Fruit fly (Drosophila melanogaster) whole organism, embryonic: ENCODE measurements around the gene Sec63.

ENCODE experiments used
- Aef1 ChIP-seq: fragments of 200-800 bp; sonication (Bioruptor generic); IDR thresholded peaks from 3 replicates; pipeline ENCODE4 v1.3.6; 2022; ENCODE audit warnings: missing biosample characterization, missing genetic modification characterization
- B-H1 ChIP-seq: fragments of 200-800 bp; sonication (Bioruptor generic); IDR thresholded peaks from 3 replicates; pipeline ENCODE4 v1.3.6; 2022; ENCODE audit warnings: missing biosample characterization, missing genetic modification characterization
- Bdp1 ChIP-seq: fragments of 200-800 bp; sonication (Bioruptor generic); optimal IDR thresholded peaks from 3 replicates; lab custom pipeline; 2016; ENCODE audit warnings: missing biosample characterization, missing genetic modification characterization
- Bteb2 ChIP-seq: fragments of 200-800 bp; sonication (Bioruptor generic); optimal IDR thresholded peaks from 2 replicates; lab custom pipeline; 2016; ENCODE audit warnings: missing biosample characterization, missing genetic modification characterization
- CG10274 ChIP-seq: fragments of 200-800 bp; sonication (Bioruptor generic); optimal IDR thresholded peaks from 3 replicates; lab custom pipeline; 2017; ENCODE audit warnings: missing biosample characterization, mild to moderate bottlenecking, missing genetic modification characterization
- CG10543 ChIP-seq: fragments of 200-800 bp; sonication (Bioruptor generic); optimal IDR thresholded peaks from 3 replicates; lab custom pipeline; 2017; ENCODE audit warnings: missing biosample characterization, mild to moderate bottlenecking, missing genetic modification characterization, moderate library complexity
- CG10979 ChIP-seq: fragments of 200-800 bp; sonication (Bioruptor generic); optimal IDR thresholded peaks from 2 replicates; lab custom pipeline; 2018; ENCODE audit warnings: missing biosample characterization, mild to moderate bottlenecking, missing genetic modification characterization, moderate library complexity
- CG11085 ChIP-seq: fragments of 200-800 bp; sonication (Bioruptor generic); IDR thresholded peaks from 2 replicates; pipeline ENCODE4 v1.3.6; 2022; ENCODE audit warnings: missing biosample characterization, missing genetic modification characterization
- CG11696 ChIP-seq: fragments of 200-800 bp; sonication (Bioruptor generic); IDR thresholded peaks from 2 replicates; pipeline ENCODE4 v1.3.6; 2022; ENCODE audit warnings: missing biosample characterization, missing genetic modification characterization
- CG17385 ChIP-seq: fragments of 200-800 bp; sonication (Bioruptor generic); optimal IDR thresholded peaks from 3 replicates; lab custom pipeline; 2018; ENCODE audit warnings: missing biosample characterization, mild to moderate bottlenecking, missing genetic modification characterization
- CG17829 ChIP-seq: fragments of 200-800 bp; optimal IDR thresholded peaks from 2 replicates; lab custom pipeline; 2019; ENCODE audit warnings: missing biosample characterization, mild to moderate bottlenecking, missing genetic modification characterization, moderate library complexity
- CG1792 ChIP-seq: fragments of 200-800 bp; sonication (Bioruptor generic); optimal IDR thresholded peaks from 2 replicates; lab custom pipeline; 2016; ENCODE audit warnings: missing biosample characterization, missing genetic modification characterization
- CG2116 ChIP-seq: fragments of 200-800 bp; sonication (Bioruptor generic); optimal IDR thresholded peaks from 3 replicates; lab custom pipeline; 2018; ENCODE audit warnings: missing biosample characterization, mild to moderate bottlenecking, missing genetic modification characterization
- CG2120 ChIP-seq: fragments of 200-800 bp; sonication (Bioruptor generic); optimal IDR thresholded peaks from 3 replicates; lab custom pipeline; 2016; ENCODE audit warnings: missing biosample characterization, missing genetic modification characterization
- CG2199 ChIP-seq: fragments of 200-800 bp; sonication (Bioruptor generic); IDR thresholded peaks from 3 replicates; pipeline ENCODE4 v1.3.6; 2022; ENCODE audit warnings: missing biosample characterization, missing genetic modification characterization
- CG2202 ChIP-seq: fragments of 200-800 bp; sonication (Bioruptor generic); optimal IDR thresholded peaks from 2 replicates; lab custom pipeline; 2018; ENCODE audit warnings: missing biosample characterization, mild to moderate bottlenecking, missing genetic modification characterization
- CG3163 ChIP-seq: fragments of 200-800 bp; sonication (Bioruptor generic); optimal IDR thresholded peaks from 3 replicates; lab custom pipeline; 2016; ENCODE audit warnings: missing biosample characterization, missing genetic modification characterization
- CG33213 ChIP-seq: fragments of 200-800 bp; sonication (Bioruptor generic); optimal IDR thresholded peaks from 3 replicates; lab custom pipeline; 2016; ENCODE audit warnings: missing biosample characterization, missing genetic modification characterization
- CG3407 ChIP-seq: fragments of 200-800 bp; sonication (Bioruptor generic); optimal IDR thresholded peaks from 2 replicates; lab custom pipeline; 2018; ENCODE audit warnings: missing biosample characterization, mild to moderate bottlenecking, missing genetic modification characterization
- CG34224 ChIP-seq: fragments of 200-800 bp; sonication (Bioruptor generic); IDR thresholded peaks from 3 replicates; pipeline ENCODE4 v1.3.6; 2022; ENCODE audit warnings: missing biosample characterization, missing genetic modification characterization; ENCODE audit not compliant: partially characterized antibody
- CG4820 ChIP-seq: fragments of 200-800 bp; sonication (Bioruptor generic); optimal IDR thresholded peaks from 3 replicates; lab custom pipeline; 2016; ENCODE audit warnings: missing biosample characterization, missing genetic modification characterization
- CG6175 ChIP-seq: fragments of 200-800 bp; sonication (Bioruptor generic); IDR thresholded peaks from 3 replicates; pipeline ENCODE4 v1.3.6; 2022; ENCODE audit warnings: missing biosample characterization, missing genetic modification characterization
- CG7357 ChIP-seq: fragments of 200-800 bp; sonication (Bioruptor generic); IDR thresholded peaks from 3 replicates; pipeline ENCODE4 v1.3.6; 2022; ENCODE audit warnings: missing biosample characterization, missing genetic modification characterization
- CG7928 ChIP-seq: fragments of 200-800 bp; sonication (Bioruptor generic); optimal IDR thresholded peaks from 2 replicates; lab custom pipeline; 2017; ENCODE audit warnings: missing biosample characterization, mild to moderate bottlenecking, missing genetic modification characterization
- CG9437 ChIP-seq: fragments of 200-800 bp; sonication (Bioruptor generic); optimal IDR thresholded peaks from 2 replicates; lab custom pipeline; 2018; ENCODE audit warnings: missing biosample characterization, mild to moderate bottlenecking, missing genetic modification characterization
- CG9609 ChIP-seq: fragments of 200-800 bp; sonication (Bioruptor generic); optimal IDR thresholded peaks from 3 replicates; lab custom pipeline; 2016; ENCODE audit warnings: missing biosample characterization, missing genetic modification characterization
- Dad ChIP-seq: fragments of 200-800 bp; sonication (Bioruptor generic); optimal IDR thresholded peaks from 3 replicates; lab custom pipeline; 2016; ENCODE audit warnings: missing biosample characterization, missing genetic modification characterization
- Fer1 ChIP-seq: fragments of 200-800 bp; sonication (Bioruptor generic); optimal IDR thresholded peaks from 2 replicates; lab custom pipeline; 2017; ENCODE audit warnings: missing biosample characterization, mild to moderate bottlenecking, missing genetic modification characterization
- H2.0 ChIP-seq: fragments of 200-800 bp; sonication (Bioruptor generic); IDR thresholded peaks from 2 replicates; pipeline ENCODE4 v1.3.6; 2022; ENCODE audit warnings: missing biosample characterization, missing genetic modification characterization
- Hand ChIP-seq: fragments of 200-800 bp; sonication (Bioruptor generic); optimal IDR thresholded peaks from 2 replicates; lab custom pipeline; 2017; ENCODE audit warnings: mild to moderate bottlenecking, missing biosample characterization, missing genetic modification reagents, missing genetic modification characterization
- Med ChIP-seq: fragments of 200-800 bp; sonication (Bioruptor generic); peaks from one replicate; lab custom pipeline; 2016; ENCODE audit warnings: missing biosample characterization, missing genetic modification characterization, mild to moderate bottlenecking, inconsistent platforms, moderate library complexity
- Xrp1 ChIP-seq: fragments of 200-800 bp; sonication (Bioruptor generic); IDR thresholded peaks from 2 replicates; pipeline ENCODE4 v1.3.6; 2022; ENCODE audit warnings: missing biosample characterization, missing genetic modification characterization
- aop ChIP-seq: fragments of 200-800 bp; sonication (Bioruptor generic); IDR thresholded peaks from 2 replicates; pipeline ENCODE4 v1.3.6; 2022; ENCODE audit warnings: missing biosample characterization, missing genetic modification characterization
- crc ChIP-seq: fragments of 200-800 bp; sonication (Bioruptor generic); optimal IDR thresholded peaks from 2 replicates; lab custom pipeline; 2016; ENCODE audit warnings: missing biosample characterization, missing genetic modification characterization
- croc ChIP-seq: fragments of 200-800 bp; sonication (Bioruptor generic); conservative IDR thresholded peaks from 3 replicates; pipeline ENCODE4 v1.3.6; 2022; ENCODE audit warnings: missing biosample characterization, missing genetic modification characterization
- crol ChIP-seq: fragments of 200-800 bp; sonication (Bioruptor generic); IDR thresholded peaks from 2 replicates; pipeline ENCODE4 v1.3.6; 2022; ENCODE audit warnings: missing biosample characterization, missing genetic modification characterization
- disco-r ChIP-seq: fragments of 200-800 bp; sonication (Bioruptor generic); optimal IDR thresholded peaks from 2 replicates; lab custom pipeline; 2016; ENCODE audit warnings: missing biosample characterization, missing genetic modification characterization
- dmrt11E ChIP-seq: fragments of 200-800 bp; sonication (Bioruptor generic); optimal IDR thresholded peaks from 3 replicates; lab custom pipeline; 2018; ENCODE audit warnings: missing biosample characterization, mild to moderate bottlenecking, missing genetic modification characterization, moderate library complexity
- emc ChIP-seq: fragments of 200-800 bp; sonication (Bioruptor generic); optimal IDR thresholded peaks from 2 replicates; lab custom pipeline; 2016; ENCODE audit warnings: missing biosample characterization, missing genetic modification characterization
- en ChIP-seq: fragments of 200-800 bp; sonication (Bioruptor generic); optimal IDR thresholded peaks from 2 replicates; lab custom pipeline; 2016; ENCODE audit warnings: missing biosample characterization, missing genetic modification characterization
- fd3F ChIP-seq: fragments of 200-800 bp; sonication (Bioruptor generic); optimal IDR thresholded peaks from 2 replicates; lab custom pipeline; 2018; ENCODE audit warnings: missing biosample characterization, mild to moderate bottlenecking, missing genetic modification characterization, moderate library complexity
- gcm ChIP-seq: fragments of 200-800 bp; sonication (Bioruptor generic); optimal IDR thresholded peaks from 2 replicates; lab custom pipeline; 2019; ENCODE audit warnings: missing biosample characterization, mild to moderate bottlenecking, missing genetic modification characterization, moderate library complexity
- gsb ChIP-seq: fragments of 200-800 bp; sonication (Bioruptor generic); IDR thresholded peaks from 2 replicates; pipeline ENCODE4 v1.3.6; 2022; ENCODE audit warnings: missing biosample characterization, missing genetic modification characterization
- gt ChIP-seq: fragments of 200-800 bp; sonication (Bioruptor generic); IDR thresholded peaks from 2 replicates; pipeline ENCODE4 v1.3.6; 2022; ENCODE audit warnings: missing biosample characterization, missing genetic modification characterization
- lbe ChIP-seq: fragments of 200-800 bp; sonication (Bioruptor generic); optimal IDR thresholded peaks from 2 replicates; lab custom pipeline; 2016; ENCODE audit warnings: missing biosample characterization, mild to moderate bottlenecking, missing genetic modification characterization
- nau ChIP-seq: fragments of 200-800 bp; sonication (Bioruptor generic); optimal IDR thresholded peaks from 3 replicates; lab custom pipeline; 2017; ENCODE audit warnings: missing biosample characterization, mild to moderate bottlenecking, missing genetic modification characterization, missing genetic modification reagents
- rib ChIP-seq: fragments of 200-800 bp; sonication (Bioruptor generic); IDR thresholded peaks from 2 replicates; pipeline ENCODE4 v1.3.6; 2022; ENCODE audit warnings: missing biosample characterization, missing genetic modification characterization
- slou ChIP-seq: fragments of 200-800 bp; sonication (Bioruptor generic); optimal IDR thresholded peaks from 3 replicates; lab custom pipeline; 2016; ENCODE audit warnings: missing biosample characterization, missing genetic modification characterization
- slp2 ChIP-seq: fragments of 200-800 bp; sonication (Bioruptor generic); optimal IDR thresholded peaks from 2 replicates; lab custom pipeline; 2016; ENCODE audit warnings: missing biosample characterization, missing genetic modification characterization
- so ChIP-seq: fragments of 200-800 bp; sonication (Bioruptor generic); IDR thresholded peaks from 3 replicates; pipeline ENCODE4 v1.3.6; 2022; ENCODE audit warnings: missing biosample characterization, missing genetic modification characterization
- unc-4 ChIP-seq: fragments of 200-800 bp; sonication (Bioruptor generic); IDR thresholded peaks from 2 replicates; pipeline ENCODE4 v1.3.6; 2022; ENCODE audit warnings: missing biosample characterization, missing genetic modification characterization; ENCODE audit not compliant: partially characterized antibody

Sec63 gene

dm6 chr3L:7356386-7357117 lies 3.8 kb upstream of the Sec63 start, which contains the start of gene CTCF (continued):
- TF ChIP-seq en (GFP tag; lab: Kevin White, UChicago) (peak; percentile 8), Bdp1 (GFP tag; lab: Kevin White, UChicago) (no peak), CG3407 (GFP tag; lab: Kevin White, UChicago) (no peak), CG34224 (GFP tag; lab: Robert Waterston, UW) (peak; percentile 73), Fer1 (GFP tag; lab: Kevin White, UChicago) (peak; percentile 62), Aef1 (GFP tag; lab: Robert Waterston, UW) (no peak), slou (GFP tag; lab: Kevin White, UChicago) (no peak), B-H1 (GFP tag; lab: Robert Waterston, UW) (no peak), gsb (GFP tag; lab: Robert Waterston, UW) (no peak), gt (GFP tag; lab: Robert Waterston, UW) (peak; percentile 22; the same call in 1 of the 2 replicates), unc-4 (GFP tag; lab: Robert Waterston, UW) (peak; percentile 88), CG2120 (peak; percentile 52), CG3163 (GFP tag; lab: Kevin White, UChicago) (no peak), CG4820 (GFP tag; lab: Kevin White, UChicago) (peak; percentile 38), fd3F (GFP tag; lab: Kevin White, UChicago) (peak; percentile 4), CG10274 (GFP tag; lab: Kevin White, UChicago) (no peak), CG2202 (tag; lab: Kevin White, UChicago) (no peak), Xrp1 (GFP tag; lab: Robert Waterston, UW) (peak; percentile 33), rib (GFP tag; lab: Robert Waterston, UW) (no peak), Bteb2 (GFP tag; lab: Kevin White, UChicago) (peak; percentile 5), slp2 (peak; percentile 39), CG11085 (no peak), CG17829 (tag; lab: Kevin White, UChicago) (peak; percentile 72), so (GFP tag; lab: Robert Waterston, UW) (no peak), dmrt11E (tag; lab: Kevin White, UChicago) (peak; percentile 32), lbe (peak; percentile 38), nau (GFP tag; lab: Kevin White, UChicago) (no peak), aop (GFP tag; lab: Robert Waterston, UW) (no peak), Hand (GFP tag; lab: Kevin White, UChicago) (no peak), CG7928 (GFP tag; lab: Kevin White, UChicago) (no peak), emc (no peak), disco-r (GFP tag; lab: Kevin White, UChicago) (no peak), CG1792 (peak; percentile 9), CG2116 (GFP tag; lab: Kevin White, UChicago) (peak; percentile 73), croc (GFP tag; lab: Robert Waterston, UW) (peak; percentile 55; the same call in 2 of the 3 replicates), CG9609 (GFP tag; lab: Kevin White, UChicago) (peak; percentile 40), Med (peak; percentile 88), H2.0 (GFP tag; lab: Robert Waterston, UW) (no peak), CG6175 (no peak), CG10979 (tag; lab: Kevin White, UChicago) (peak; percentile 40), CG2199 (GFP tag; lab: Robert Waterston, UW) (no peak), crol (GFP tag; lab: Robert Waterston, UW) (no peak), CG33213 (GFP tag; lab: Kevin White, UChicago) (peak; percentile 76), CG11696 (GFP tag; lab: Robert Waterston, UW) (no peak), CG9437 (GFP tag; lab: Kevin White, UChicago) (peak; percentile 49), CG10543 (GFP tag; lab: Kevin White, UChicago) (no peak), Dad (GFP tag; lab: Kevin White, UChicago) (peak; percentile 41), crc (GFP tag; lab: Kevin White, UChicago) (no peak), CG7357 (GFP tag; lab: Robert Waterston, UW) (no peak), gcm (GFP tag; lab: Kevin White, UChicago) (peak; percentile 35), CG17385 (peak; percentile 19)
